In the genomic region with DNA sequence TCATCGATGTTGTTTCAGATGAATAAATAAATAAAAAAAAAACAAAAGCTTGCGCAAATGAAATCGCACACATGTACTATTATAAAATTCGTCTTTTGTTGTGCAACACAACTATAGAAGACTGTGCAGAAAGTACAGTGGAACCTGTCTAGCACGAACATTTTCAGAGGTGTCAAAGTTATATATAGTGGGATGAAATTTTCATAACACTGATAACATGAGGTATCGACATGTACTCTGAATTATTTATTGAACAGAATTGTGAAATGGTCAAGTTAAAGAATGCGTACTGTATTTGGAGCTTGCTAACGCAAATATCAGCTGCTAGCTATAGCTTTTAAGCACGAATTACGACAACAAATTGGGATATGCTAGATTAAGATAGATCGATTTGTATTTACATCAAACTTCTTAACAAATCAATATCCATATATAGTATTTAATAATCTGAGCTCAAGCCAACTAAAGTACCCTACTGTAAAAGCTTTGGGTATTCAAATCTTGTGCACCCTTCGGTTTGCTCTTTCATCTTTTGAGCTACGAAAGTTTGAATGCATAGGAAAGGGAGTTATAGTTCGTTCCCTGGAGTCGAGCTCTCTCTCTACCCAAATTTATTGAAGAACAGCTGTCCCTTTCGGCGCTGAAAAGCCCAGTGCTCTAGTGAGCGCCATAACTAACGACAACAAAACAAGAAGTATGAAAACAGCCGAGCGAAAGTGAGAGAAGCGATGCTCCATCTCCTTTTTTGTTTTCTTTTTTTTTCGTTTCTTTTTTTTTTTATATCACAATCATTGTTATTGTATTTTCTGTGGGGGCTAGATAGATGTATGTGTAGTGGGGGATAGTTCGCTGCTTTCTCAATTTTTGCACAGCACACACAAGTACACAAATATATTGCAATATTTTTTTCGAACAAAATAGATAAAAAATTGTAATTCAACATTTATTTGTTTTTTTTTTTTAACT, we compare ENCODE assay signal across 1 fruit fly cellular context.
TF ChIP-seq lines count a peak whose summit lies in the region.

No protein-coding gene starts in this region.

TF ChIP-seq in whole organism, embryonic, 481 proteins besides CTCF, POLR2A, EP300 and RAD21 (continued from another document and continues in another):
- TF ChIP-seq onecut (GFP tag; IDR thresholded peaks at IDR 0.05; lab: Robert Waterston, UW) (peak; percentile 79), CG12236 (GFP tag; optimal IDR thresholded peaks at IDR 0.05; lab: Kevin White, UChicago) (peak; percentile 70), CG9932 (GFP tag; IDR thresholded peaks at IDR 0.05; lab: Robert Waterston, UW) (peak; percentile 94), lbe (GFP tag; optimal IDR thresholded peaks at IDR 0.05; lab: Kevin White, UChicago) (peak; percentile 64), CG31388 (GFP tag; optimal IDR thresholded peaks at IDR 0.05; lab: Kevin White, UChicago) (peak; percentile 71), nerfin-1 (tag; optimal IDR thresholded peaks at IDR 0.05; lab: Kevin White, UChicago) (peak; percentile 77), Vsx1 (GFP tag; optimal IDR thresholded peaks at IDR 0.05; lab: Kevin White, UChicago) (peak; percentile 73), CG15269 (tag; optimal IDR thresholded peaks at IDR 0.05; lab: Kevin White, UChicago) (peak; percentile 96), kni (GFP tag; optimal IDR thresholded peaks at IDR 0.05; lab: Kevin White, UChicago) (peak; percentile 8), CG31365 (tag; optimal IDR thresholded peaks at IDR 0.05; lab: Kevin White, UChicago) (peak; percentile 77), Ravus (GFP tag; IDR thresholded peaks at IDR 0.05; lab: Robert Waterston, UW) (peak; percentile 71), sna (GFP tag; IDR thresholded peaks at IDR 0.05; lab: Robert Waterston, UW; ENCODE audit: partially characterized antibody) (no peak), CG13624 (GFP tag; optimal IDR thresholded peaks at IDR 0.05; lab: Kevin White, UChicago) (peak; percentile 90), ttk (GFP tag; IDR thresholded peaks at IDR 0.05; lab: Robert Waterston, UW) (peak; percentile 88), yki (optimal IDR thresholded peaks at IDR 0.05; lab: Kevin White, UChicago) (no peak), dmrt99B (tag; optimal IDR thresholded peaks at IDR 0.05; lab: Kevin White, UChicago) (peak; percentile 93), HLH54F (GFP tag; optimal IDR thresholded peaks at IDR 0.05; lab: Kevin White, UChicago) (peak; percentile 91), CG8478 (optimal IDR thresholded peaks at IDR 0.05; lab: Kevin White, UChicago) (no peak), dan (GFP tag; IDR thresholded peaks at IDR 0.05; lab: Robert Waterston, UW) (0 out of 2 replicates have a peak, but pooled peaks have one; percentile 22), CG13123 (GFP tag; optimal IDR thresholded peaks at IDR 0.05; lab: Kevin White, UChicago) (peak; percentile 73), slp2 (GFP tag; optimal IDR thresholded peaks at IDR 0.05; lab: Kevin White, UChicago) (peak; percentile 68), Meics (GFP tag; optimal IDR thresholded peaks at IDR 0.05; lab: Kevin White, UChicago) (peak; percentile 91), gcm (GFP tag; optimal IDR thresholded peaks at IDR 0.05; lab: Kevin White, UChicago) (peak; percentile 78), CG11695 (GFP tag; IDR thresholded peaks at IDR 0.05; lab: Robert Waterston, UW) (peak; percentile 87), CG11560 (tag; IDR thresholded peaks at IDR 0.05; lab: Robert Waterston, UW) (peak; percentile 71), CG3726 (GFP tag; IDR thresholded peaks at IDR 0.05; lab: Robert Waterston, UW) (peak; percentile 76; the same call in 1 of the 3 replicates), ap (GFP tag; IDR thresholded peaks at IDR 0.05; lab: Robert Waterston, UW) (peak; percentile 83), Taf1 (GFP tag; IDR thresholded peaks at IDR 0.05; lab: Robert Waterston, UW) (peak; percentile 79), CG11504 (tag; optimal IDR thresholded peaks at IDR 0.05; lab: Kevin White, UChicago) (peak; percentile 93), nom (GFP tag; optimal IDR thresholded peaks at IDR 0.05; lab: Kevin White, UChicago) (no peak), CG17802 (tag; optimal IDR thresholded peaks at IDR 0.05; lab: Kevin White, UChicago) (peak; percentile 54), CG13894 (tag; optimal IDR thresholded peaks at IDR 0.05; lab: Kevin White, UChicago) (peak; percentile 89), Dp (GFP tag; optimal IDR thresholded peaks at IDR 0.05; lab: Kevin White, UChicago) (no peak), CG14667 (GFP tag; IDR thresholded peaks at IDR 0.05; lab: Robert Waterston, UW) (peak; percentile 82), CG11398 (GFP tag; optimal IDR thresholded peaks at IDR 0.05; lab: Kevin White, UChicago) (peak; percentile 50), CG14965 (GFP tag; optimal IDR thresholded peaks at IDR 0.05; lab: Kevin White, UChicago; ENCODE audit: borderline replicate concordance) (peak; percentile 33), Lim3 (GFP tag; IDR thresholded peaks at IDR 0.05; lab: Robert Waterston, UW) (peak; percentile 70; the same call in 1 of the 2 replicates), CG18011 (GFP tag; optimal IDR thresholded peaks at IDR 0.05; lab: Kevin White, UChicago) (peak; percentile 73), Sox102F (GFP tag; optimal IDR thresholded peaks at IDR 0.05; lab: Kevin White, UChicago) (peak; percentile 90), Atf6 (GFP tag; IDR thresholded peaks at IDR 0.05; lab: Robert Waterston, UW) (peak; percentile 92), CG6813 (GFP tag; optimal IDR thresholded peaks at IDR 0.05; lab: Kevin White, UChicago) (peak; percentile 82), seq (GFP tag; IDR thresholded peaks at IDR 0.05; lab: Robert Waterston, UW) (peak; percentile 90), CG15073 (GFP tag; optimal IDR thresholded peaks at IDR 0.05; lab: Kevin White, UChicago) (peak; percentile 36), CG10366 (GFP tag; IDR thresholded peaks at IDR 0.05; lab: Robert Waterston, UW) (peak; percentile 92), CrebB (tag; optimal IDR thresholded peaks at IDR 0.05; lab: Kevin White, UChicago) (peak; percentile 91), ranshi (GFP tag; IDR thresholded peaks at IDR 0.05; lab: Robert Waterston, UW) (peak; percentile 91), ERR (GFP tag; optimal IDR thresholded peaks at IDR 0.05; lab: Kevin White, UChicago) (peak; percentile 71), CG34422 (GFP tag; IDR thresholded peaks at IDR 0.05; lab: Robert Waterston, UW) (peak; percentile 92), CG2120 (GFP tag; optimal IDR thresholded peaks at IDR 0.05; lab: Kevin White, UChicago) (peak; percentile 94), HmgZ (tag; optimal IDR thresholded peaks at IDR 0.05; lab: Kevin White, UChicago) (peak; percentile 93), Trl (optimal IDR thresholded peaks at IDR 0.05; lab: Kevin White, UChicago) (peak in 1 of 2 experiments; percentile 10), Trl (GFP tag; optimal IDR thresholded peaks at IDR 0.05; lab: Kevin White, UChicago) (peak; percentile 89), dmrt11E (tag; optimal IDR thresholded peaks at IDR 0.05; lab: Kevin White, UChicago) (peak; percentile 21), CG7745 (tag; optimal IDR thresholded peaks at IDR 0.05; lab: Kevin White, UChicago) (no peak), emc (GFP tag; optimal IDR thresholded peaks at IDR 0.05; lab: Kevin White, UChicago) (peak; percentile 84), CG3163 (GFP tag; optimal IDR thresholded peaks at IDR 0.05; lab: Kevin White, UChicago) (peak; percentile 67), z (GFP tag; IDR thresholded peaks at IDR 0.05; lab: Robert Waterston, UW) (no peak), CG32532 (GFP tag; IDR thresholded peaks at IDR 0.05; lab: Robert Waterston, UW) (peak; percentile 95), Atf-2 (GFP tag; optimal IDR thresholded peaks at IDR 0.05; lab: Kevin White, UChicago) (peak; percentile 84), CG17361 (GFP tag; IDR thresholded peaks at IDR 0.05; lab: Robert Waterston, UW) (peak; percentile 85), tna (GFP tag; IDR thresholded peaks at IDR 0.05; lab: Robert Waterston, UW; ENCODE audit: partially characterized antibody) (no peak), trh (GFP tag; optimal IDR thresholded peaks at IDR 0.05; lab: Kevin White, UChicago) (peak; percentile 59), slbo (GFP tag; IDR thresholded peaks at IDR 0.05; lab: Robert Waterston, UW) (peak; percentile 97), Opbp (GFP tag; IDR thresholded peaks at IDR 0.05; lab: Robert Waterston, UW; ENCODE audit: partially characterized antibody) (no peak), CG17912 (GFP tag; optimal IDR thresholded peaks at IDR 0.05; lab: Kevin White, UChicago) (peak; percentile 93), CG34376 (GFP tag; optimal IDR thresholded peaks at IDR 0.05; lab: Kevin White, UChicago) (peak; percentile 86), row (GFP tag; IDR thresholded peaks at IDR 0.05; lab: Robert Waterston, UW) (peak; percentile 93), crp (GFP tag; optimal IDR thresholded peaks at IDR 0.05; lab: Kevin White, UChicago) (peak in 1 of 2 experiments; percentile 23), en (GFP tag; optimal IDR thresholded peaks at IDR 0.05; lab: Kevin White, UChicago) (peak; percentile 73), NC2β (GFP tag; optimal IDR thresholded peaks at IDR 0.05; lab: Kevin White, UChicago) (peak; percentile 74), PHDP (tag; optimal IDR thresholded peaks at IDR 0.05; lab: Kevin White, UChicago) (peak; percentile 93), CG15601 (tag; optimal IDR thresholded peaks at IDR 0.05; lab: Kevin White, UChicago) (peak; percentile 58), CG32767 (GFP tag; IDR thresholded peaks at IDR 0.05; lab: Robert Waterston, UW) (peak; percentile 71), dpn (GFP tag; optimal IDR thresholded peaks at IDR 0.05; lab: Kevin White, UChicago) (peak; percentile 92), Ets65A (GFP tag; lab: Kevin White, UChicago) (peak; percentile 98), Deaf1 (tag; optimal IDR thresholded peaks at IDR 0.05; lab: Kevin White, UChicago) (no peak), CG11696 (GFP tag; IDR thresholded peaks at IDR 0.05; lab: Robert Waterston, UW) (peak; percentile 77), org-1 (GFP tag; optimal IDR thresholded peaks at IDR 0.05; lab: Kevin White, UChicago) (peak; percentile 74), CG17186 (GFP tag; optimal IDR thresholded peaks at IDR 0.05; lab: Kevin White, UChicago) (peak; percentile 61), Gug (GFP tag; IDR thresholded peaks at IDR 0.05; lab: Robert Waterston, UW) (peak; percentile 84), eve (GFP tag; optimal IDR thresholded peaks at IDR 0.05; lab: Kevin White, UChicago) (peak in 1 of 2 experiments; percentile 86), CG1529 (GFP tag; optimal IDR thresholded peaks at IDR 0.05; lab: Kevin White, UChicago) (peak; percentile 74), Usf (GFP tag; optimal IDR thresholded peaks at IDR 0.05; lab: Kevin White, UChicago) (peak; percentile 73), CG10147 (GFP tag; optimal IDR thresholded peaks at IDR 0.05; lab: Kevin White, UChicago) (peak; percentile 87), mld (GFP tag; IDR thresholded peaks at IDR 0.05; lab: Robert Waterston, UW; ENCODE audit: partially characterized antibody) (no peak), Scr (GFP tag; IDR thresholded peaks at IDR 0.05; lab: Robert Waterston, UW; ENCODE audit: partially characterized antibody) (no peak), Pdp1 (GFP tag; optimal IDR thresholded peaks at IDR 0.05; lab: Kevin White, UChicago) (peak; percentile 89 to 94), D19A (tag; optimal IDR thresholded peaks at IDR 0.05; lab: Kevin White, UChicago) (peak; percentile 60), H2.0 (GFP tag; IDR thresholded peaks at IDR 0.05; lab: Robert Waterston, UW) (peak; percentile 94), maf-S (GFP tag; optimal IDR thresholded peaks at IDR 0.05; lab: Kevin White, UChicago) (peak; percentile 87), Bteb2 (GFP tag; optimal IDR thresholded peaks at IDR 0.05; lab: Kevin White, UChicago) (peak; percentile 78), pnt (GFP tag; optimal IDR thresholded peaks at IDR 0.05; lab: Kevin White, UChicago) (peak; percentile 76), CG18764 (GFP tag; optimal IDR thresholded peaks at IDR 0.05; lab: Kevin White, UChicago) (peak; percentile 79), Optix (GFP tag; IDR thresholded peaks at IDR 0.05; lab: Robert Waterston, UW) (peak; percentile 84), NK7.1 (GFP tag; optimal IDR thresholded peaks at IDR 0.05; lab: Kevin White, UChicago) (peak; percentile 66), CG9817 (tag; optimal IDR thresholded peaks at IDR 0.05; lab: Kevin White, UChicago) (peak; percentile 96), CG2875 (GFP tag; optimal IDR thresholded peaks at IDR 0.05; lab: Kevin White, UChicago) (peak; percentile 77), CG4404 (GFP tag; IDR thresholded peaks at IDR 0.05; lab: Robert Waterston, UW) (peak; percentile 71), CG1602 (GFP tag; optimal IDR thresholded peaks at IDR 0.05; lab: Kevin White, UChicago) (peak; percentile 80), Ptx1 (GFP tag; IDR thresholded peaks at IDR 0.05; lab: Robert Waterston, UW) (peak; percentile 89), BtbVII (GFP tag; optimal IDR thresholded peaks at IDR 0.05; lab: Kevin White, UChicago) (peak; percentile 88), knrl (GFP tag; IDR thresholded peaks at IDR 0.05; lab: Robert Waterston, UW; ENCODE audit: partially characterized antibody) (no peak), pita (GFP tag; optimal IDR thresholded peaks at IDR 0.05; lab: Kevin White, UChicago) (no peak), CG17328 (GFP tag; IDR thresholded peaks at IDR 0.05; lab: Robert Waterston, UW) (peak; percentile 88), otp (GFP tag; IDR thresholded peaks at IDR 0.05; lab: Robert Waterston, UW) (peak; percentile 86), vfl (GFP tag; optimal IDR thresholded peaks at IDR 0.05; lab: Kevin White, UChicago) (peak; percentile 80), Xbp1 (GFP tag; optimal IDR thresholded peaks at IDR 0.05; lab: Kevin White, UChicago) (peak; percentile 94), CG12071 (GFP tag; optimal IDR thresholded peaks at IDR 0.05; lab: Kevin White, UChicago) (peak; percentile 95), luna (GFP tag; optimal IDR thresholded peaks at IDR 0.05; lab: Kevin White, UChicago) (peak; percentile 74), CkIIα-i1 (GFP tag; IDR thresholded peaks at IDR 0.05; lab: Robert Waterston, UW) (0 out of 2 replicates have a peak, but pooled peaks have one; percentile 58), ato (GFP tag; IDR thresholded peaks at IDR 0.05; lab: Robert Waterston, UW; ENCODE audit: partially characterized antibody) (no peak), tin (GFP tag; optimal IDR thresholded peaks at IDR 0.05; lab: Kevin White, UChicago) (peak; percentile 87), bcd (GFP tag; optimal IDR thresholded peaks at IDR 0.05; lab: Kevin White, UChicago) (peak; percentile 89), hbn (GFP tag; IDR thresholded peaks at IDR 0.05; lab: Robert Waterston, UW; ENCODE audit: partially characterized antibody) (no peak), Dll (GFP tag; IDR thresholded peaks at IDR 0.05; lab: Robert Waterston, UW; ENCODE audit: partially characterized antibody) (no peak), CG4820 (GFP tag; optimal IDR thresholded peaks at IDR 0.05; lab: Kevin White, UChicago) (peak; percentile 82), chinmo (GFP tag; IDR thresholded peaks at IDR 0.05; lab: Robert Waterston, UW; ENCODE audit: partially characterized antibody) (no peak)
